Worm (Caenorhabditis elegans) whole organism, L3 larva: ENCODE measurements around the gene mtrr-1.

Source experiments
- egl-27 ChIP-seq: sonication (generic microtip); optimal IDR thresholded peaks from 4 replicates; lab custom pipeline; 2017; ENCODE audit warnings: missing biosample characterization, missing genetic modification reagents, missing genetic modification characterization
- fkh-10 ChIP-seq: sonication (generic microtip); optimal IDR thresholded peaks from 2 replicates; lab custom pipeline; 2017; ENCODE audit warnings: missing biosample characterization, missing genetic modification reagents, missing genetic modification characterization
- nfya-1 ChIP-seq: sonication (generic microtip); optimal IDR thresholded peaks from 2 replicates; lab custom pipeline; 2017; ENCODE audit warnings: missing genetic modification characterization, mild to moderate bottlenecking, missing compliant biosample characterization, antibody characterized with exemption, moderate library complexity; ENCODE audit not compliant: insufficient read depth
- nhr-11 ChIP-seq: fragments of 150-350 bp; optimal IDR thresholded peaks from 2 replicates; lab custom pipeline; 2014; ENCODE audit warnings: missing biosample characterization, missing genetic modification characterization
- nhr-12 ChIP-seq: fragments of 150-350 bp; optimal IDR thresholded peaks from 2 replicates; lab custom pipeline; 2014; ENCODE audit warnings: missing biosample characterization, missing genetic modification characterization
- nhr-237 ChIP-seq: fragments of 150-350 bp; optimal IDR thresholded peaks from 2 replicates; lab custom pipeline; 2014; ENCODE audit warnings: missing biosample characterization, missing genetic modification characterization
- nhr-28 ChIP-seq: fragments of 150-350 bp; optimal IDR thresholded peaks from 2 replicates; lab custom pipeline; 2014; ENCODE audit warnings: missing biosample characterization, missing genetic modification characterization
- nhr-76 ChIP-seq: fragments of 150-350 bp; sonication (generic microtip); optimal IDR thresholded peaks from 5 replicates; lab custom pipeline; 2014; ENCODE audit warnings: missing biosample characterization, missing genetic modification characterization
- snpc-4 ChIP-seq: fragments of 150-350 bp; optimal IDR thresholded peaks from 2 replicates; lab custom pipeline; 2014; ENCODE audit warnings: missing biosample characterization, missing genetic modification characterization
- tbx-2 ChIP-seq: sonication (generic microtip); optimal IDR thresholded peaks from 2 replicates; lab custom pipeline; 2016; ENCODE audit warnings: mild to moderate bottlenecking, missing genetic modification characterization, missing compliant biosample characterization
- zag-1 ChIP-seq: fragments of 150-350 bp; optimal IDR thresholded peaks from 2 replicates; lab custom pipeline; 2014; ENCODE audit warnings: missing biosample characterization, missing genetic modification characterization

DNA sequence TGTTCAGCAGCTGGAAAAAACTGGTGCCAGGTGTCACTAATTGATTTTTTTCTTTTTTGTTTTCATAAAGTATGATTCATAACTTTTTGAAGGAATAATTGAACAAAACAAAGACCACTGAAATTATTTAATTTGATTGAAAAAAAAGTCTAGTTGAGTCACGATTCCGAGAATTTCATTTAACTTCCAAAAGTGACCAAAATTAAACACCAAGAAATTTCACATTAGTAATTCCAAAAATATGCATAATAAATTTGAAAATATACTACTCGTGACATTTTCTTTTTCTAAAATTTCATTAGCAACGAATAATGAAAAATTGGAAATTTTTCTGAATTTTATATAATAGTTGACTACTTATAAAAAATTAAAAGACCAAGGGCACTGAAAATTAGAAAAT lies 3.7 kb upstream of the mtrr-1 start:
- TF ChIP-seq nhr-76 (tag; lab: Kevin White, UChicago) (no peak), tbx-2 (no peak), nhr-237 (tag; lab: Kevin White, UChicago) (no peak), egl-27 (tag; lab: Kevin White, UChicago) (no peak), nhr-28 (tag; lab: Kevin White, UChicago) (no peak), zag-1 (tag; lab: Kevin White, UChicago) (no peak), snpc-4 (tag; lab: Kevin White, UChicago) (no peak), nhr-11 (no peak), nhr-12 (tag; lab: Kevin White, UChicago) (no peak), fkh-10 (GFP tag; lab: Kevin White, UChicago) (no peak), nfya-1 (tag; lab: Kevin White, UChicago) (no peak)
